Fruit fly (Drosophila melanogaster) whole organism, embryonic: Measurements from ENCODE around the gene Fatp1.

Source experiments
- Asciz ChIP-seq: fragments of 200-800 bp; sonication (Bioruptor generic); optimal IDR thresholded peaks from 2 replicates; lab custom pipeline; 2017; ENCODE audit warnings: missing biosample characterization, mild to moderate bottlenecking, missing genetic modification characterization, missing genetic modification reagents
- Awh ChIP-seq: fragments of 200-800 bp; sonication (Bioruptor generic); IDR thresholded peaks from 2 replicates; pipeline ENCODE4, ENCODE4 v1.3.6; 2022; ENCODE audit warnings: missing biosample characterization, missing genetic modification characterization
- BEAF-32 ChIP-seq: fragments of 200-800 bp; sonication (Bioruptor generic); optimal IDR thresholded peaks from 3 replicates; lab custom pipeline; 2017; ENCODE audit warnings: missing biosample characterization, missing genetic modification characterization, mild to moderate bottlenecking, moderate library complexity, missing genetic modification reagents
- CG11504 ChIP-seq: fragments of 200-800 bp; sonication (Bioruptor generic); optimal IDR thresholded peaks from 3 replicates; lab custom pipeline; 2019; ENCODE audit warnings: missing biosample characterization, mild to moderate bottlenecking, missing genetic modification characterization, moderate library complexity
- CG11696 ChIP-seq: fragments of 200-800 bp; sonication (Bioruptor generic); IDR thresholded peaks from 2 replicates; pipeline ENCODE4 v1.3.6; 2022; ENCODE audit warnings: missing biosample characterization, missing genetic modification characterization
- CG13424 ChIP-seq: fragments of 200-800 bp; sonication (Bioruptor generic); optimal IDR thresholded peaks from 2 replicates; lab custom pipeline; 2019; ENCODE audit warnings: missing biosample characterization, mild to moderate bottlenecking, missing genetic modification characterization, moderate library complexity
- CG15601 ChIP-seq: fragments of 200-800 bp; sonication (Bioruptor generic); optimal IDR thresholded peaks from 3 replicates; lab custom pipeline; 2019; ENCODE audit warnings: missing biosample characterization, mild to moderate bottlenecking, missing genetic modification characterization, moderate library complexity
- CG17328 ChIP-seq: fragments of 200-800 bp; sonication (Bioruptor generic); IDR thresholded peaks from 2 replicates; pipeline ENCODE4 v1.3.6; 2022; ENCODE audit warnings: missing biosample characterization, missing genetic modification characterization
- CG17385 ChIP-seq: fragments of 200-800 bp; sonication (Bioruptor generic); optimal IDR thresholded peaks from 3 replicates; lab custom pipeline; 2018; ENCODE audit warnings: missing biosample characterization, mild to moderate bottlenecking, missing genetic modification characterization
- CG17802 ChIP-seq: fragments of 200-800 bp; sonication (Bioruptor generic); optimal IDR thresholded peaks from 2 replicates; lab custom pipeline; 2018; ENCODE audit warnings: missing biosample characterization, mild to moderate bottlenecking, missing genetic modification characterization, moderate library complexity
- CG18262 ChIP-seq: fragments of 200-800 bp; optimal IDR thresholded peaks from 3 replicates; lab custom pipeline; 2019; ENCODE audit warnings: missing biosample characterization, mild to moderate bottlenecking, missing genetic modification characterization, moderate library complexity
- CG2199 ChIP-seq: fragments of 200-800 bp; sonication (Bioruptor generic); IDR thresholded peaks from 3 replicates; pipeline ENCODE4 v1.3.6; 2022; ENCODE audit warnings: missing biosample characterization, missing genetic modification characterization
- CG2678 ChIP-seq: fragments of 200-800 bp; sonication (Bioruptor generic); optimal IDR thresholded peaks from 3 replicates; lab custom pipeline; 2019; ENCODE audit warnings: missing biosample characterization, mild to moderate bottlenecking, missing genetic modification characterization, moderate library complexity
- CG34224 ChIP-seq: fragments of 200-800 bp; sonication (Bioruptor generic); IDR thresholded peaks from 3 replicates; pipeline ENCODE4 v1.3.6; 2022; ENCODE audit warnings: missing biosample characterization, missing genetic modification characterization; ENCODE audit not compliant: partially characterized antibody
- CG6854 ChIP-seq: fragments of 200-800 bp; sonication (Bioruptor generic); optimal IDR thresholded peaks from 3 replicates; lab custom pipeline; 2017; ENCODE audit warnings: missing biosample characterization, mild to moderate bottlenecking, missing genetic modification characterization
- CG8944 ChIP-seq: fragments of 200-800 bp; sonication (Bioruptor generic); optimal IDR thresholded peaks from 3 replicates; lab custom pipeline; 2016; ENCODE audit warnings: missing biosample characterization, missing genetic modification characterization
- CG9609 ChIP-seq: fragments of 200-800 bp; sonication (Bioruptor generic); optimal IDR thresholded peaks from 3 replicates; lab custom pipeline; 2016; ENCODE audit warnings: missing biosample characterization, missing genetic modification characterization
- D19B ChIP-seq: fragments of 200-800 bp; sonication (Bioruptor generic); optimal IDR thresholded peaks from 2 replicates; lab custom pipeline; 2017; ENCODE audit warnings: missing biosample characterization, mild to moderate bottlenecking, missing genetic modification characterization
- Dad ChIP-seq: fragments of 200-800 bp; sonication (Bioruptor generic); optimal IDR thresholded peaks from 3 replicates; lab custom pipeline; 2016; ENCODE audit warnings: missing biosample characterization, missing genetic modification characterization
- Dfd ChIP-seq, 2 experiments: fragments of >200 bp; optimal IDR thresholded peaks; 2 replicates each; lab custom pipeline; 2017; ENCODE audit warnings: missing biosample characterization in 2 of 2, missing genetic modification characterization in 2 of 2
- Dp ChIP-seq: fragments of 200-800 bp; sonication (Bioruptor generic); optimal IDR thresholded peaks from 2 replicates; lab custom pipeline; 2018; ENCODE audit warnings: missing biosample characterization, mild to moderate bottlenecking, missing genetic modification characterization, moderate library complexity
- Fer2 ChIP-seq: fragments of 200-800 bp; sonication (Bioruptor generic); optimal IDR thresholded peaks from 2 replicates; lab custom pipeline; 2018; ENCODE audit warnings: missing biosample characterization, mild to moderate bottlenecking, missing genetic modification characterization, moderate library complexity
- HLH4C ChIP-seq: fragments of 200-800 bp; sonication (Bioruptor generic); IDR thresholded peaks from 3 replicates; pipeline ENCODE4 v1.3.6; 2022; ENCODE audit warnings: missing biosample characterization, missing genetic modification characterization; ENCODE audit not compliant: partially characterized antibody
- HmgZ ChIP-seq: fragments of 200-800 bp; sonication (Bioruptor generic); optimal IDR thresholded peaks from 2 replicates; lab custom pipeline; 2018; ENCODE audit warnings: missing biosample characterization, mild to moderate bottlenecking, missing genetic modification characterization
- Hmr ChIP-seq: fragments of 200-800 bp; sonication (Bioruptor generic); optimal IDR thresholded peaks from 3 replicates; lab custom pipeline; 2017; ENCODE audit warnings: mild to moderate bottlenecking, missing biosample characterization, missing genetic modification reagents, missing genetic modification characterization
- Mes4 ChIP-seq: fragments of 200-800 bp; sonication (Bioruptor generic); optimal IDR thresholded peaks from 2 replicates; lab custom pipeline; 2016; ENCODE audit warnings: missing biosample characterization, missing genetic modification characterization
- NFAT ChIP-seq: fragments of 200-800 bp; sonication (Bioruptor generic); IDR thresholded peaks from 2 replicates; pipeline ENCODE4 v1.3.6; 2022; ENCODE audit warnings: missing biosample characterization, missing genetic modification characterization
- PHDP ChIP-seq: fragments of 200-800 bp; sonication (Bioruptor generic); optimal IDR thresholded peaks from 3 replicates; lab custom pipeline; 2018; ENCODE audit warnings: missing biosample characterization, mild to moderate bottlenecking, missing genetic modification characterization, moderate library complexity
- Pdp1 ChIP-seq, 2 experiments: fragments of 200-800 bp; sonication (Bioruptor generic); optimal IDR thresholded peaks; 3 replicates each; lab custom pipeline; 2016; ENCODE audit warnings: missing biosample characterization in 2 of 2, missing genetic modification characterization in 2 of 2, mild to moderate bottlenecking in 1 of 2, moderate library complexity in 1 of 2
- ase ChIP-seq: fragments of 200-800 bp; sonication (Bioruptor generic); IDR thresholded peaks from 3 replicates; pipeline ENCODE4 v1.3.6; 2022; ENCODE audit warnings: missing biosample characterization, missing genetic modification characterization
- bcd ChIP-seq: fragments of 200-800 bp; sonication (Bioruptor generic); optimal IDR thresholded peaks from 2 replicates; lab custom pipeline; 2017; ENCODE audit warnings: missing biosample characterization, mild to moderate bottlenecking, missing genetic modification characterization
- br ChIP-seq: fragments of >200 bp; optimal IDR thresholded peaks from 2 replicates; lab custom pipeline; 2017
- chn ChIP-seq: fragments of 200-800 bp; sonication (Bioruptor generic); optimal IDR thresholded peaks from 2 replicates; lab custom pipeline; 2016; ENCODE audit warnings: missing biosample characterization, missing genetic modification characterization
- croc ChIP-seq: fragments of 200-800 bp; sonication (Bioruptor generic); conservative IDR thresholded peaks from 3 replicates; pipeline ENCODE4 v1.3.6; 2022; ENCODE audit warnings: missing biosample characterization, missing genetic modification characterization
- exex ChIP-seq: fragments of 200-800 bp; sonication (Bioruptor generic); optimal IDR thresholded peaks from 4 replicates; lab custom pipeline; 2018; ENCODE audit warnings: missing biosample characterization, mild to moderate bottlenecking, missing genetic modification characterization, moderate library complexity
- ftz-f1 ChIP-seq: fragments of 200-800 bp; sonication (Bioruptor generic); optimal IDR thresholded peaks from 2 replicates; lab custom pipeline; 2016; ENCODE audit warnings: missing biosample characterization, missing genetic modification characterization
- her ChIP-seq: fragments of 200-800 bp; sonication (Bioruptor generic); optimal IDR thresholded peaks from 2 replicates; lab custom pipeline; 2016; ENCODE audit warnings: missing biosample characterization, missing genetic modification characterization
- klu ChIP-seq: fragments of 200-800 bp; sonication (Bioruptor generic); IDR thresholded peaks from 2 replicates; pipeline ENCODE4 v1.3.6; 2022; ENCODE audit warnings: missing biosample characterization, missing genetic modification characterization
- knrl ChIP-seq: fragments of 200-800 bp; sonication (Bioruptor generic); IDR thresholded peaks from 3 replicates; pipeline ENCODE4 v1.3.6; 2022; ENCODE audit warnings: missing biosample characterization, missing genetic modification characterization; ENCODE audit not compliant: partially characterized antibody
- lab ChIP-seq: fragments of 200-800 bp; sonication (Bioruptor generic); optimal IDR thresholded peaks from 3 replicates; lab custom pipeline; 2017; ENCODE audit warnings: missing biosample characterization, missing genetic modification characterization, mild to moderate bottlenecking, moderate library complexity, missing genetic modification reagents
- pita ChIP-seq: fragments of 200-800 bp; sonication (Bioruptor generic); optimal IDR thresholded peaks from 2 replicates; lab custom pipeline; 2017; ENCODE audit warnings: missing biosample characterization, mild to moderate bottlenecking, missing genetic modification characterization
- pnt ChIP-seq: fragments of 200-800 bp; sonication (Bioruptor generic); optimal IDR thresholded peaks from 3 replicates; lab custom pipeline; 2016; ENCODE audit warnings: missing biosample characterization, missing genetic modification characterization
- sens-2 ChIP-seq: fragments of 200-800 bp; sonication (Bioruptor generic); IDR thresholded peaks from 2 replicates; pipeline ENCODE4 v1.3.6; 2022; ENCODE audit warnings: missing biosample characterization, missing genetic modification characterization
- sqz ChIP-seq: fragments of 200-800 bp; sonication (Bioruptor generic); optimal IDR thresholded peaks from 3 replicates; lab custom pipeline; 2018; ENCODE audit warnings: missing biosample characterization, mild to moderate bottlenecking, missing genetic modification characterization
- tio ChIP-seq: fragments of 200-800 bp; sonication (Bioruptor generic); optimal IDR thresholded peaks from 2 replicates; lab custom pipeline; 2017; ENCODE audit warnings: missing biosample characterization, missing genetic modification characterization, inconsistent platforms
- usp ChIP-seq: fragments of >200 bp; optimal IDR thresholded peaks from 2 replicates; lab custom pipeline; 2017; ENCODE audit warnings: missing biosample characterization, missing genetic modification characterization
- wdn ChIP-seq: fragments of 200-800 bp; sonication (Bioruptor generic); IDR thresholded peaks from 2 replicates; pipeline ENCODE4 v1.3.6; 2022; ENCODE audit warnings: missing biosample characterization, missing genetic modification characterization
- zfh2 ChIP-seq: fragments of 200-800 bp; sonication (Bioruptor generic); optimal IDR thresholded peaks from 2 replicates; lab custom pipeline; 2016; ENCODE audit warnings: missing biosample characterization, missing genetic modification characterization

Gene Fatp1

DNA sequence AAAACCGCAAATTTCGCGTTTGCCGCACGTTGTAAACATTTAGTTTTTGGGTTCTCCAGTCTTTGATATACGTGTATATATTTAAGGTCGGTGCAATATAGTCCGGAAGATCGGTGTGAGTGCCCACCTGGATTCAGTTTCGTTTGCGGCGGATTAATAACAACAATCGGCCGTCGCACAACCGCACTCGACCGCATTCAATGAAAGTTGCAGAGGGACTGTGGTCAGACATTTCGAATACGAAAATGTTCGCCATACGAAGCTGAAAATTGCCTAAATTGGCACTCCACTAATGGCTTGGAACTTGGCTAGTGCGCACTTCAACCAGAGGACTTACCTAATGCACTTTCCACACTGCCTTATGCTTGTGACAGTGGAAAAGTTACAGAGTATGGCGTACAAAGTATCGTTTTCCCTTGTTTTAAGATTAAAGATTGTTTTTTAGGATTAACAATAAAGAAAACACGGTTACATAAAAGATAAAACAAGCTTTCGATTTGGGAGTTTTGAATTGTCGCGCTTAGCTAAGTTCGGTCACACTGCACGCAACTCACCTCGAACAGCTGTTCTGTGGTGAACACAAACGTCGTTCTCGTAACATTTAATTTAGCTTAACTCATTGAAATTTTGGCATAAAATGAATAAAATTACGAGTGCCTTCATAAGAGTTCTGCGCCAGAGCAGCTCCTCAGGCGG lies 10.3 kb downstream of the Fatp1 start, which contains the start of the genes Myo31DF and CG6094 (continued):
- peak; percentile 55 for TF ChIP-seq Dad
- TF ChIP-seq wdn: no peak
- peak; percentile 87; the same call in 2 of the 3 replicates for TF ChIP-seq CG2199 (GFP tag; lab: Robert Waterston, UW)
- no peak for TF ChIP-seq usp (GFP tag; lab: Kevin White, UChicago)
- peak; percentile 57 for TF ChIP-seq bcd (GFP tag; lab: Kevin White, UChicago)
- TF ChIP-seq knrl (GFP tag; lab: Robert Waterston, UW): peak; percentile 57; the same call in 1 of the 3 replicates
- peak; percentile 49 for TF ChIP-seq CG2678 (tag; lab: Kevin White, UChicago)
- TF ChIP-seq Dfd (GFP tag; optimal IDR thresholded peaks at IDR 0.05; lab: Kevin White, UChicago): peak in 1 of 2 experiments; percentile 44
- TF ChIP-seq her (GFP tag; lab: Kevin White, UChicago): peak; percentile 7
- TF ChIP-seq pnt (GFP tag; lab: Kevin White, UChicago): peak; percentile 7
- TF ChIP-seq zfh2 (GFP tag; lab: Kevin White, UChicago): peak; percentile 42
- TF ChIP-seq Fer2 (tag; lab: Kevin White, UChicago): no peak
- peak; percentile 49; the same call in 1 of the 2 replicates for TF ChIP-seq NFAT (GFP tag; lab: Robert Waterston, UW)
- peak; percentile 56 for TF ChIP-seq Hmr (GFP tag; lab: Kevin White, UChicago)
- peak; percentile 10 for TF ChIP-seq PHDP
- TF ChIP-seq CG8944: peak; percentile 9
- peak; percentile 34 for TF ChIP-seq CG9609 (GFP tag; lab: Kevin White, UChicago)
- 0 out of 3 replicates have a peak, but pooled peaks have one; percentile 10 for TF ChIP-seq HLH4C (GFP tag; lab: Robert Waterston, UW)
- peak in 1 of 2 experiments; percentile 94 for TF ChIP-seq Pdp1 (GFP tag; optimal IDR thresholded peaks at IDR 0.05; lab: Kevin White, UChicago)
- TF ChIP-seq tio (GFP tag; lab: Kevin White, UChicago): no peak
- TF ChIP-seq sens-2 (GFP tag; lab: Robert Waterston, UW): 0 out of 2 replicates have a peak, but pooled peaks have one; percentile 13
- peak; percentile 30 for TF ChIP-seq CG13424 (tag; lab: Kevin White, UChicago)
- peak; percentile 19 for TF ChIP-seq exex (tag; lab: Kevin White, UChicago)
- TF ChIP-seq chn: peak; percentile 23
- TF ChIP-seq CG17385: peak; percentile 58
- no peak for TF ChIP-seq D19B (GFP tag; lab: Kevin White, UChicago)
- TF ChIP-seq HmgZ (tag; lab: Kevin White, UChicago): peak; percentile 81
- peak; percentile 78 for TF ChIP-seq CG11504 (tag; lab: Kevin White, UChicago)
- 0 out of 2 replicates have a peak, but pooled peaks have one; percentile 29 for TF ChIP-seq CG17328 (GFP tag; lab: Robert Waterston, UW)
- TF ChIP-seq BEAF-32: peak; percentile 61
- TF ChIP-seq ftz-f1: peak; percentile 48
- TF ChIP-seq ase (GFP tag; lab: Robert Waterston, UW): peak; percentile 40; the same call in 1 of the 3 replicates
- TF ChIP-seq croc (GFP tag; lab: Robert Waterston, UW): 0 out of 3 replicates have a peak, but pooled peaks have one; percentile 13
- TF ChIP-seq Asciz: no peak
- peak; percentile 43; the same call in 1 of the 2 replicates for TF ChIP-seq Awh
- peak; percentile 95 for TF ChIP-seq pita (GFP tag; lab: Kevin White, UChicago)
- no peak for TF ChIP-seq CG18262 (tag; lab: Kevin White, UChicago)
- TF ChIP-seq CG34224 (GFP tag; lab: Robert Waterston, UW): no peak
- peak; percentile 52 for TF ChIP-seq Mes4 (GFP tag; lab: Kevin White, UChicago)
- TF ChIP-seq Dp: peak; percentile 94
- TF ChIP-seq lab: peak; percentile 46
- peak; percentile 44 for TF ChIP-seq CG6854 (GFP tag; lab: Kevin White, UChicago)
- TF ChIP-seq br (lab: Kevin White, UChicago): no peak
- TF ChIP-seq CG11696 (GFP tag; lab: Robert Waterston, UW): 0 out of 2 replicates have a peak, but pooled peaks have one; percentile 17
- TF ChIP-seq CG17802 (tag; lab: Kevin White, UChicago): peak; percentile 86
- TF ChIP-seq klu (GFP tag; lab: Robert Waterston, UW): no peak
- peak; percentile 79 for TF ChIP-seq CG15601 (tag; lab: Kevin White, UChicago)
- peak; percentile 42 for TF ChIP-seq sqz (GFP tag; lab: Kevin White, UChicago)
